Worm (Caenorhabditis elegans): ENCODE results near the gene ife-1.

ife-1 gene

ce11 chrIII:13346785-13347184 is 3.6 kb downstream of the ife-1 start, which contains the start of gene mtm-6:
Gene mtm-6 (plus strand): TSS chrIII:13347085.
- TF ChIP-seq tbx-37 (GFP tag; conservative IDR thresholded peaks at IDR 0.05) (no peak), hmg-4 (GFP tag; optimal IDR thresholded peaks at IDR 0.05) (no peak), pes-1 (GFP tag; IDR thresholded peaks at IDR 0.05) (no peak), B0310.2 (tag; optimal IDR thresholded peaks at IDR 0.05) (no peak), ceh-13 (GFP tag; optimal IDR thresholded peaks at IDR 0.05) (no peak), tra-4 (tag; optimal IDR thresholded peaks at IDR 0.05) (no peak), ets-7 (tag; optimal IDR thresholded peaks at IDR 0.05) (no peak), ama-1 (optimal IDR thresholded peaks at IDR 0.05) (no peak)

ce11 chrIII:13347782-13348327 is 4.6 kb downstream of the ife-1 start:
- TF ChIP-seq F13C5.2 (tag; optimal IDR thresholded peaks at IDR 0.05), result no peak
- TF ChIP-seq pes-1 (GFP tag; IDR thresholded peaks at IDR 0.05), result no peak
- no peak for TF ChIP-seq B0310.2 (tag; optimal IDR thresholded peaks at IDR 0.05)
- no peak for TF ChIP-seq aly-1 (tag; optimal IDR thresholded peaks at IDR 0.05)
- TF ChIP-seq ceh-13 (GFP tag; optimal IDR thresholded peaks at IDR 0.05), result no peak
- TF ChIP-seq hmg-4 (GFP tag; optimal IDR thresholded peaks at IDR 0.05), result no peak
- no peak for TF ChIP-seq ama-1 (optimal IDR thresholded peaks at IDR 0.05)
- TF ChIP-seq tbx-37 (GFP tag; conservative IDR thresholded peaks at IDR 0.05), result no peak

ce11 chrIII:13348891-13349290 is 5.7 kb downstream of the ife-1 start:
- TF ChIP-seq aly-1 (tag; optimal IDR thresholded peaks at IDR 0.05) (no peak), hmg-4 (GFP tag; optimal IDR thresholded peaks at IDR 0.05) (no peak), ets-7 (tag; optimal IDR thresholded peaks at IDR 0.05) (no peak), ama-1 (optimal IDR thresholded peaks at IDR 0.05) (no peak), scrt-1 (GFP tag; IDR thresholded peaks at IDR 0.05) (no peak), B0310.2 (tag; optimal IDR thresholded peaks at IDR 0.05) (no peak)

- TF ChIP-seq hmbx-1 (tag; optimal IDR thresholded peaks at IDR 0.05) (no peak), aly-1 (tag; optimal IDR thresholded peaks at IDR 0.05) (no peak), ama-1 (optimal IDR thresholded peaks at IDR 0.05) (no peak), flt-1 (GFP tag; IDR thresholded peaks at IDR 0.05) (no peak), hmg-4 (GFP tag; optimal IDR thresholded peaks at IDR 0.05) (no peak), tbx-11 (GFP tag; IDR thresholded peaks at IDR 0.05) (no peak), ets-7 (tag; optimal IDR thresholded peaks at IDR 0.05) (no peak), ceh-36 (tag; optimal IDR thresholded peaks at IDR 0.05) (no peak), tbx-37 (GFP tag; conservative IDR thresholded peaks at IDR 0.05) (no peak), F13C5.2 (tag; optimal IDR thresholded peaks at IDR 0.05) (no peak)
Measured at ce11 chrIII:13350964-13351363, 7.7 kb downstream of the ife-1 start.

ce11 chrIII:13359256-13359655 is 16.0 kb downstream of the ife-1 start, which contains the start of gene F53A2.9:
Gene F53A2.9 (minus strand): TSS chrIII:13359356.
- TF ChIP-seq hnd-1 (tag; optimal IDR thresholded peaks at IDR 0.05), result no peak
- no peak for TF ChIP-seq ets-7 (tag; optimal IDR thresholded peaks at IDR 0.05)
- no peak for TF ChIP-seq ceh-13 (GFP tag; optimal IDR thresholded peaks at IDR 0.05)
- TF ChIP-seq flt-1 (GFP tag; IDR thresholded peaks at IDR 0.05), result no peak
- TF ChIP-seq tbx-11 (GFP tag; IDR thresholded peaks at IDR 0.05), result no peak
- no peak for TF ChIP-seq scrt-1 (GFP tag; IDR thresholded peaks at IDR 0.05)
- TF ChIP-seq tra-4 (tag; optimal IDR thresholded peaks at IDR 0.05), result no peak
- no peak for TF ChIP-seq pes-1 (GFP tag; IDR thresholded peaks at IDR 0.05)
- no peak for TF ChIP-seq hmg-4 (GFP tag; optimal IDR thresholded peaks at IDR 0.05)
- no peak for TF ChIP-seq ceh-36 (tag; optimal IDR thresholded peaks at IDR 0.05)
- no peak for TF ChIP-seq hmbx-1 (tag; optimal IDR thresholded peaks at IDR 0.05)
- no peak for TF ChIP-seq tbx-37 (GFP tag; conservative IDR thresholded peaks at IDR 0.05)
- TF ChIP-seq ama-1 (optimal IDR thresholded peaks at IDR 0.05), result no peak
- no peak for TF ChIP-seq sea-1 (GFP tag; conservative IDR thresholded peaks at IDR 0.05)
- TF ChIP-seq F13C5.2 (tag; optimal IDR thresholded peaks at IDR 0.05), result no peak

ce11 chrIII:13359847-13360246 is 16.6 kb downstream of the ife-1 start:
- TF ChIP-seq ets-7 (tag; optimal IDR thresholded peaks at IDR 0.05) (no peak), ama-1 (optimal IDR thresholded peaks at IDR 0.05) (no peak), F13C5.2 (tag; optimal IDR thresholded peaks at IDR 0.05) (peak; percentile 25), hmg-4 (GFP tag; optimal IDR thresholded peaks at IDR 0.05) (peak; percentile 50), ceh-36 (tag; optimal IDR thresholded peaks at IDR 0.05) (no peak), flt-1 (GFP tag; IDR thresholded peaks at IDR 0.05) (no peak), tbx-37 (GFP tag; conservative IDR thresholded peaks at IDR 0.05) (peak; percentile 19; the same call in 1 of the 2 replicates)

ce11 chrIII:13370980-13371379 is 27.8 kb downstream of the ife-1 start, which contains the start of gene T03F6.9:
Gene T03F6.9 (minus strand): TSS chrIII:13371080.
- no peak for TF ChIP-seq flt-1 (GFP tag; IDR thresholded peaks at IDR 0.05)

ce11 chrIII:13376304-13376760 is 33.1 kb downstream of the ife-1 start, which contains the start of gene lis-1:
Gene lis-1 (minus strand): TSS chrIII:13376710.
- TF ChIP-seq tra-4 (tag; optimal IDR thresholded peaks at IDR 0.05) (no peak), sea-1 (GFP tag; conservative IDR thresholded peaks at IDR 0.05) (no peak), hnd-1 (tag; optimal IDR thresholded peaks at IDR 0.05) (no peak), pes-1 (GFP tag; IDR thresholded peaks at IDR 0.05) (no peak), B0310.2 (tag; optimal IDR thresholded peaks at IDR 0.05) (no peak), ama-1 (optimal IDR thresholded peaks at IDR 0.05) (no peak), hmbx-1 (tag; optimal IDR thresholded peaks at IDR 0.05) (no peak), tbx-11 (GFP tag; IDR thresholded peaks at IDR 0.05) (no peak), tbx-37 (GFP tag; conservative IDR thresholded peaks at IDR 0.05) (no peak), ceh-13 (GFP tag; optimal IDR thresholded peaks at IDR 0.05) (no peak), hmg-4 (GFP tag; optimal IDR thresholded peaks at IDR 0.05) (no peak), aly-1 (tag; optimal IDR thresholded peaks at IDR 0.05) (no peak), scrt-1 (GFP tag; IDR thresholded peaks at IDR 0.05) (no peak)
